Fruit fly (Drosophila melanogaster) whole organism, pupa: ENCODE results near the gene CG42728.

Experiments used
- CG10348 ChIP-seq: fragments of 200-800 bp; sonication (Bioruptor generic); IDR thresholded peaks from 2 replicates; pipeline ENCODE4 v1.3.6; 2022; ENCODE audit warnings: missing biosample characterization, missing genetic modification characterization
- CG12605 ChIP-seq: fragments of 200-800 bp; sonication (Bioruptor generic); IDR thresholded peaks from 2 replicates; pipeline ENCODE4 v1.3.6; 2022; ENCODE audit warnings: missing biosample characterization, missing genetic modification characterization
- CG13204 ChIP-seq: fragments of 200-800 bp; sonication (Bioruptor generic); optimal IDR thresholded peaks from 2 replicates; lab custom pipeline; 2018; ENCODE audit warnings: missing biosample characterization, mild to moderate bottlenecking, missing genetic modification characterization, moderate library complexity
- CG14655 ChIP-seq: fragments of 200-800 bp; sonication (Bioruptor generic); optimal IDR thresholded peaks from 3 replicates; lab custom pipeline; 2017; ENCODE audit warnings: mild to moderate bottlenecking, missing biosample characterization, missing genetic modification reagents, missing genetic modification characterization
- CG15710 ChIP-seq: fragments of 200-800 bp; sonication (Bioruptor generic); optimal IDR thresholded peaks from 2 replicates; lab custom pipeline; 2018; ENCODE audit warnings: missing biosample characterization, mild to moderate bottlenecking, missing genetic modification characterization, moderate library complexity
- CG17806 ChIP-seq: fragments of 200-800 bp; sonication (Bioruptor generic); optimal IDR thresholded peaks from 2 replicates; lab custom pipeline; 2018; ENCODE audit warnings: missing biosample characterization, mild to moderate bottlenecking, missing genetic modification characterization, moderate library complexity
- CG32121 ChIP-seq: fragments of 200-800 bp; sonication (Bioruptor generic); IDR thresholded peaks from 2 replicates; pipeline ENCODE4 v1.3.6; 2022; ENCODE audit warnings: missing biosample characterization, missing genetic modification characterization
- CG34367 ChIP-seq: fragments of 200-800 bp; sonication (Bioruptor generic); optimal IDR thresholded peaks from 2 replicates; lab custom pipeline; 2018; ENCODE audit warnings: missing biosample characterization, mild to moderate bottlenecking, missing genetic modification characterization
- CG4496 ChIP-seq: fragments of 200-800 bp; sonication (Bioruptor generic); IDR thresholded peaks from 3 replicates; pipeline ENCODE4 v1.3.6; 2022; ENCODE audit warnings: missing biosample characterization, missing genetic modification characterization
- CG8159 ChIP-seq: fragments of 200-800 bp; sonication (Bioruptor generic); optimal IDR thresholded peaks from 3 replicates; lab custom pipeline; 2018; ENCODE audit warnings: missing biosample characterization, mild to moderate bottlenecking, missing genetic modification characterization, moderate library complexity
- CG8301 ChIP-seq: fragments of 200-800 bp; sonication (Bioruptor generic); optimal IDR thresholded peaks from 2 replicates; lab custom pipeline; 2018; ENCODE audit warnings: missing biosample characterization, mild to moderate bottlenecking, missing genetic modification characterization
- CG9948 ChIP-seq: fragments of 200-800 bp; sonication (Bioruptor generic); optimal IDR thresholded peaks from 2 replicates; lab custom pipeline; 2018; ENCODE audit warnings: missing biosample characterization, mild to moderate bottlenecking, missing genetic modification characterization, moderate library complexity
- D1 ChIP-seq: fragments of 200-800 bp; sonication (Bioruptor generic); optimal IDR thresholded peaks from 2 replicates; lab custom pipeline; 2018; ENCODE audit warnings: missing biosample characterization, mild to moderate bottlenecking, missing genetic modification characterization, moderate library complexity
- EcR ChIP-seq: fragments of 200-800 bp; sonication (Bioruptor generic); optimal IDR thresholded peaks from 3 replicates; lab custom pipeline; 2019; ENCODE audit warnings: missing biosample characterization, missing genetic modification characterization, mild to moderate bottlenecking, moderate library complexity, missing genetic modification reagents
- Ets98B ChIP-seq: fragments of 200-800 bp; sonication (Bioruptor generic); IDR thresholded peaks from 2 replicates; pipeline ENCODE4 v1.3.6; 2022; ENCODE audit warnings: missing biosample characterization, missing genetic modification characterization
- Pif1A ChIP-seq: fragments of 200-800 bp; sonication (Bioruptor generic); optimal IDR thresholded peaks from 3 replicates; lab custom pipeline; 2016; ENCODE audit warnings: missing biosample characterization, missing genetic modification characterization
- Pif1B ChIP-seq: fragments of 200-800 bp; sonication (Bioruptor generic); optimal IDR thresholded peaks from 3 replicates; lab custom pipeline; 2016; ENCODE audit warnings: missing biosample characterization, missing genetic modification characterization
- Snoo ChIP-seq: fragments of 200-800 bp; sonication (Bioruptor generic); optimal IDR thresholded peaks from 3 replicates; lab custom pipeline; 2017; ENCODE audit warnings: missing biosample characterization, mild to moderate bottlenecking, missing genetic modification characterization, inconsistent platforms
- fd96Ca ChIP-seq: fragments of 200-800 bp; sonication (Bioruptor generic); IDR thresholded peaks from 3 replicates; pipeline ENCODE4 v1.3.6; 2022; ENCODE audit warnings: missing biosample characterization, missing genetic modification characterization
- gl ChIP-seq: fragments of 200-800 bp; sonication (Bioruptor generic); optimal IDR thresholded peaks from 2 replicates; lab custom pipeline; 2018; ENCODE audit warnings: missing biosample characterization, mild to moderate bottlenecking, missing genetic modification characterization
- rn ChIP-seq: fragments of 200-800 bp; sonication (Bioruptor generic); IDR thresholded peaks from 2 replicates; pipeline ENCODE4 v1.3.6; 2022; ENCODE audit warnings: missing biosample characterization, missing genetic modification characterization

CG42728 gene

DNA sequence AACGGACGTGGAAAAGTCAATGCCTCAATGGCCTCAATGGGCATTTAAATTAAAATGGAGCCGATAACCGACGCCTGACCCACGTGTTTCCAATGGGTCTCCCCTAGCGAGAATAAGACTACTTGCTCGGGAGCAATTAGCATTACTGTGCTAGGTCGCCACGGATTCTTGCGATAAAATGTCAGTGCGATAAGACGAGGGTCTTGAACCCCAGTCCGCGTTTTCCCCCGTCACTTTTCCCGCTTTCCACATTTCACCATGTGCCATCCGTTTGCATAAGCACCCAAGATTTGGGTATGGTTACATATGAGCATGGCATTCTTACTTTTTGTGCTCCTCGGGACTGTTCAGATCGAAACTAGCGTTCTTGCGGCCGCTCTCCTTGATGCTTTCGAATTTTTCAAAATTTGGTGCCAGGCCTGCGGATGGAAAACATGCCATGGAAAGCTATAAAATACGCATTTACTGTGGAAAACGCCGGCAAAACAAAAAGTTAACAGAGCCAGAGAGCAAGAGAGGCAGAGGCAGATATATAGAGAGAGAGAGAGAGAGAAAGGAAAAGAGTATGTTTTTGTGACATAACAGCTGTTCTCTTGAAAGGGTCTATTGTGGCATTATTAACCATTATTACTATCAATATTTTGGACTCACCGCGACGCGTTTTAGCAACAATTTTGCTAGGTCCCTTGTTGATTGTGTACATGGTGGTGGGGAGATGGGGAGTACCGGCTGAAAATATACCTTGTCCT, 20.7 kb downstream of the CG42728 start:
- no peak for TF ChIP-seq Ets98B
- 0 out of 2 replicates have a peak, but pooled peaks have one; percentile 28 for TF ChIP-seq CG32121 (GFP tag; lab: Robert Waterston, UW)
- TF ChIP-seq EcR (GFP tag; lab: Kevin White, UChicago): peak; percentile 66

DNA sequence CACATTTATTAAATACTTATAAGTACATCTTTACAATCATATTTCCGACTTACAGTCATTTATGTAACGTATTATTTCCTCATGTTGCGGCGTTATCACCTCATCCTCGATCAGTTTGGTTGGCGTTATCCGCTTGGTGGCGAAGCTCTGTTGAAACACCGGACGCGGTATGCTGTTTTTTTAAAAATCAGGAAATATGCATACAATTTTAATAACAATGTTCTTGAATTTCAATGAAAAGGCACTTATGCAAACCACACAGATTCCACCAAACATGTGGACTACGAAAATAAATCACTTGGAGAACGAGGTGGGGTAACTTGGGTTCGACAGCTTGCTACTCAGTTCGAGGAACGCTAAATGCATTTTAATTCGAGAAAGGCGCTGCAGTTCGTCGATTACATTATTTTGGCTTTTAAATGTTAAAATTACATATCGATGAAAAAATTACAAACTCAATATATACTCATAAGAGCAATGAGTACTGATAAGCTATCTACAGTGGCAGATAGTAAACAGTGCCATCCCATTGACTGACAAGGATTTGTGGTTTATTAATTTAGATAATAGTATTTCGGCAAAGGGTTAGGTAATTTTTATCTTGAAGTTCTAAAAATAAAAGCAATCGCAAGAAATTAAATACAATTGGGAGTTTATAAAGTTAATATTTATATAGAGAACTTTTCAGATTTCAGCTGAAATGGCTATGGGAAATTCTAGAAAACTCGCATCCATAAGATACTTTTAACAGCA, 21.6 kb downstream of the CG42728 start:
- TF ChIP-seq CG9948 (tag; lab: Kevin White, UChicago): no peak
- TF ChIP-seq Ets98B: no peak
- no peak for TF ChIP-seq Pif1A
- TF ChIP-seq CG4496: no peak
- no peak for TF ChIP-seq rn (GFP tag; lab: Robert Waterston, UW)
- TF ChIP-seq CG13204 (GFP tag; lab: Kevin White, UChicago): no peak
- TF ChIP-seq EcR (GFP tag; lab: Kevin White, UChicago): no peak
- no peak for TF ChIP-seq CG34367 (tag; lab: Kevin White, UChicago)
- TF ChIP-seq CG12605 (GFP tag; lab: Robert Waterston, UW): no peak
- no peak for TF ChIP-seq CG15710 (tag; lab: Kevin White, UChicago)
- TF ChIP-seq CG10348 (GFP tag; lab: Robert Waterston, UW): no peak
- TF ChIP-seq Snoo: no peak
- TF ChIP-seq gl (tag; lab: Kevin White, UChicago): no peak
- no peak for TF ChIP-seq CG14655 (GFP tag; lab: Kevin White, UChicago)
- no peak for TF ChIP-seq fd96Ca (GFP tag; lab: Robert Waterston, UW)
- TF ChIP-seq Pif1B (GFP tag; lab: Kevin White, UChicago): no peak
- no peak for TF ChIP-seq D1 (tag; lab: Kevin White, UChicago)
- TF ChIP-seq CG32121 (GFP tag; lab: Robert Waterston, UW): no peak
- no peak for TF ChIP-seq CG8301 (tag; lab: Kevin White, UChicago)

DNA sequence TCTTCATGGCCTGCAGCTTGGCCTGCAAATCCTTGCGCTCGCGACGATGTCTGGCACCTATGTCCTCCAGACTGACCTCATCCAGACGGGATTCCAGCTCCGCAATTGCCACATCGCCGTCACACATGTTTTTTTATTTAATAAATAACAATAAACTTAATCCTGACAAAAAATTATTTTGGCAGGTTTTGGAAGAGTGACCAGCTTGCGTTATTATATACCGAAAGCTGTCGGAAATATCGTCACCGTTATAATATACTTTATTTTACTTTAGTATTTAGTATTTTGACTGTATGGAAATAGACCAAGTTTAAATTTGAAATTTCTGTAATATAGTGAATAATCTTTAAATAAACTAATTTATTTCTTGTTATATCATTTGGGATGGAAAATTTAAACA, 23.3 kb downstream of the CG42728 start, which contains the start of gene CG7857:
Gene CG7857, minus strand, starts transcription at position 208 of the 400 bp plus-strand sequence.
- TF ChIP-seq CG12605 (GFP tag; lab: Robert Waterston, UW) (no peak), Pif1A (no peak), CG13204 (GFP tag; lab: Kevin White, UChicago) (no peak), Snoo (no peak), CG8159 (tag; lab: Kevin White, UChicago) (no peak), fd96Ca (GFP tag; lab: Robert Waterston, UW) (no peak), CG32121 (GFP tag; lab: Robert Waterston, UW) (no peak), CG4496 (no peak), Ets98B (no peak), D1 (tag; lab: Kevin White, UChicago) (no peak), CG8301 (tag; lab: Kevin White, UChicago) (no peak), CG9948 (tag; lab: Kevin White, UChicago) (no peak), CG15710 (tag; lab: Kevin White, UChicago) (no peak), rn (GFP tag; lab: Robert Waterston, UW) (no peak), CG10348 (GFP tag; lab: Robert Waterston, UW) (no peak)

DNA sequence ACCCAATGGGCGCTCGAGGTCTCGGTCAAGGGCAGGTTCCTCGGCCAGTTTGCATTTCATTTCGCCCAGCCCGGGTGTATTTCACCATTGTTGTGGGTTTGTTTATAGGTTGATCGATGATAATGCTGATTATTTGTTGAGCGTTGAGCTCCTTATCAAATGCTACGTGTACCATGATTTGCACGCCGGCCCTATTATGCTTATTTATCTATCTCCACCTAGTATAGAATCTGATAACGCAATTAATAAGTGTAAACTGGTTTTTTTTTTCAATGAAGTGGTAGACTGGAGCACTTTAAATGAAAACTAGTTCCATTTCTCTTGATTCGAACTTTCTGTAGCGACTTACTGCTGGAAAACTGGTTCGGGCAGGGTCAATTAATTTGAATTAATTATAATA, 25.7 kb downstream of the CG42728 start:
- TF ChIP-seq EcR (GFP tag; lab: Kevin White, UChicago) (no peak), D1 (tag; lab: Kevin White, UChicago) (no peak), CG10348 (GFP tag; lab: Robert Waterston, UW) (no peak), CG34367 (tag; lab: Kevin White, UChicago) (no peak), CG12605 (GFP tag; lab: Robert Waterston, UW) (no peak), CG17806 (no peak), CG9948 (tag; lab: Kevin White, UChicago) (no peak), CG8301 (tag; lab: Kevin White, UChicago) (no peak), fd96Ca (GFP tag; lab: Robert Waterston, UW) (no peak), CG4496 (no peak), Pif1B (GFP tag; lab: Kevin White, UChicago) (no peak)

- TF ChIP-seq gl (tag; lab: Kevin White, UChicago): no peak
- no peak for TF ChIP-seq CG4496
- TF ChIP-seq CG9948 (tag; lab: Kevin White, UChicago): no peak
- TF ChIP-seq D1 (tag; lab: Kevin White, UChicago): no peak
- no peak for TF ChIP-seq CG12605 (GFP tag; lab: Robert Waterston, UW)
- TF ChIP-seq Snoo: no peak
- no peak for TF ChIP-seq CG17806
- TF ChIP-seq CG10348 (GFP tag; lab: Robert Waterston, UW): no peak
- no peak for TF ChIP-seq CG13204 (GFP tag; lab: Kevin White, UChicago)
- TF ChIP-seq fd96Ca (GFP tag; lab: Robert Waterston, UW): no peak
- TF ChIP-seq EcR (GFP tag; lab: Kevin White, UChicago): no peak
Observed at dm6 chr3L:15501646-15501972, 26.4 kb downstream of the CG42728 start.
